Worm (Caenorhabditis elegans): ENCODE measurements around the gene mrp-1.

- TF ChIP-seq ztf-22 (GFP tag; optimal IDR thresholded peaks at IDR 0.05) (no peak), hsf-1 (GFP tag; IDR thresholded peaks at IDR 0.05) (no peak), ceh-27 (GFP tag; optimal IDR thresholded peaks at IDR 0.05) (no peak), ama-1 (optimal IDR thresholded peaks at IDR 0.05) (no peak), ama-1 (GFP tag; optimal IDR thresholded peaks at IDR 0.05) (no peak), ceh-100 (GFP tag; IDR thresholded peaks at IDR 0.05) (no peak), ceh-40 (GFP tag; IDR thresholded peaks at IDR 0.05) (no peak), K12H6.12 (tag; optimal IDR thresholded peaks at IDR 0.05) (no peak), snpc-4 (GFP tag; optimal IDR thresholded peaks at IDR 0.05) (no peak), snpc-4 (tag; optimal IDR thresholded peaks at IDR 0.05) (no peak), lag-1 (GFP tag; IDR thresholded peaks at IDR 0.05) (no peak), pha-4 (tag; optimal IDR thresholded peaks at IDR 0.05) (no peak), nhr-80 (tag; optimal IDR thresholded peaks at IDR 0.05) (no peak), ets-4 (GFP tag; optimal IDR thresholded peaks at IDR 0.05) (no peak)
Measured at ce11 chrX:572601-573000, 15.1 kb downstream of the mrp-1 start, which contains the start of gene mrp-2.
